Comparison of ENCODE assay signal across 1 fruit fly cellular context in the genomic region with DNA sequence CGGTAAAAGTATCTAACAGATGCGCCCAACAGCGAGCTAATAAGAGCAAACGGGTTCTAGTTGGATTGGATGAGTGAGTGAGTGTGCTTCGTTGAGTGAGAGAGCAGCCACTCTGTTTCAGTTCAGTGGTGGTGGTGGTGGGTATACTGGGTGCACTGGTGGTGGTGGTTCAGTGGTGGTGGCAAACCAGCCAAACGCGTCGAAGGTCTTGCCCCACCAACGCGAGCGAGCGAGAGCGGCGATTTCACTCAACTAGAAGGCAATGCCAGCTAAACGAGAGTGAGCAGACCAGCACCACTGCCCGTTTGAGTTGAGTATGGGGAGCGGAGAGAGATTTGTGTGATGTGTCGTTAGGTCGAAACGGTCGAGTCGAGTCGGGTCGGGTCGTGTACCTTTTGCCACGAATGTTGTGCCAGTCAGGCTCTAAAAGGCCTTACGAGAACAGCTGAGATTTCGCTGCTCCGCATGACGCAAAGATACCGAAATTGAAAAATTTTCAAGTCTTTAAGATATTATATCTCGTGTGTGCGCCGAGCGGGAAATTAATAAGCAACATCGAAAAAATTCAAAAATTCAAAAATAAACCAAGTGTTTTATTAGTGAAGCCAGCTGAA.
A peak's percentile ranks its signal among the peaks of the same experiment; 100 is the strongest.
TF ChIP-seq lines count a peak whose summit lies in the region.

No protein-coding gene starts in this region.

TF ChIP-seq in whole organism, embryonic, 481 proteins besides CTCF, POLR2A, EP300 and RAD21 (continued from another document):
- no peak for TF ChIP-seq gcm2 (GFP tag; optimal IDR thresholded peaks at IDR 0.05; lab: Kevin White, UChicago)
- no peak for TF ChIP-seq Optix (GFP tag; IDR thresholded peaks at IDR 0.05; lab: Robert Waterston, UW)
- no peak for TF ChIP-seq MTF-1 (GFP tag; optimal IDR thresholded peaks at IDR 0.05; lab: Kevin White, UChicago; ENCODE audit: borderline replicate concordance)
- no peak for TF ChIP-seq Chrac-16 (GFP tag; optimal IDR thresholded peaks at IDR 0.05; lab: Kevin White, UChicago)
- no peak for TF ChIP-seq dimm (GFP tag; IDR thresholded peaks at IDR 0.05; lab: Robert Waterston, UW)
- no peak for TF ChIP-seq CG17568 (GFP tag; optimal IDR thresholded peaks at IDR 0.05; lab: Kevin White, UChicago)
- peak; percentile 93 for TF ChIP-seq chinmo (GFP tag; IDR thresholded peaks at IDR 0.05; lab: Robert Waterston, UW; ENCODE audit: partially characterized antibody)
- no peak for TF ChIP-seq CG17361 (GFP tag; IDR thresholded peaks at IDR 0.05; lab: Robert Waterston, UW)
- TF ChIP-seq dmrt11E (tag; optimal IDR thresholded peaks at IDR 0.05; lab: Kevin White, UChicago) = no peak
- TF ChIP-seq Myb (GFP tag; optimal IDR thresholded peaks at IDR 0.05; lab: Kevin White, UChicago) = no peak
- no peak for TF ChIP-seq CG34422 (GFP tag; IDR thresholded peaks at IDR 0.05; lab: Robert Waterston, UW)
- no peak for TF ChIP-seq Bdp1 (GFP tag; optimal IDR thresholded peaks at IDR 0.05; lab: Kevin White, UChicago)
- no peak for TF ChIP-seq unpg (GFP tag; optimal IDR thresholded peaks at IDR 0.05; lab: Kevin White, UChicago)
- TF ChIP-seq CG7786 (GFP tag; optimal IDR thresholded peaks at IDR 0.05; lab: Kevin White, UChicago) = no peak
- TF ChIP-seq CG12659 (GFP tag; optimal IDR thresholded peaks at IDR 0.05; lab: Kevin White, UChicago) = no peak
- no peak for TF ChIP-seq Awh (GFP tag; IDR thresholded peaks at IDR 0.05; lab: Robert Waterston, UW)
- TF ChIP-seq knrl (GFP tag; IDR thresholded peaks at IDR 0.05; lab: Robert Waterston, UW; ENCODE audit: partially characterized antibody) = peak; percentile 44; the same call in 2 of the 3 replicates
- peak; percentile 55; the same call in 1 of the 3 replicates for TF ChIP-seq CG16813 (GFP tag; IDR thresholded peaks at IDR 0.05; lab: Robert Waterston, UW; ENCODE audit: partially characterized antibody)
- peak; percentile 48; the same call in 1 of the 2 replicates for TF ChIP-seq CG32532 (GFP tag; IDR thresholded peaks at IDR 0.05; lab: Robert Waterston, UW)
- TF ChIP-seq CG3407 (GFP tag; optimal IDR thresholded peaks at IDR 0.05; lab: Kevin White, UChicago) = no peak
- no peak for TF ChIP-seq CG4360 (GFP tag; IDR thresholded peaks at IDR 0.05; lab: Robert Waterston, UW)
- no peak for TF ChIP-seq tx (GFP tag; optimal IDR thresholded peaks at IDR 0.05; lab: Kevin White, UChicago)
- no peak for TF ChIP-seq Six4 (GFP tag; optimal IDR thresholded peaks at IDR 0.05; lab: Kevin White, UChicago)
- peak; percentile 96 for TF ChIP-seq Deaf1 (tag; optimal IDR thresholded peaks at IDR 0.05; lab: Kevin White, UChicago)
- TF ChIP-seq slou (GFP tag; optimal IDR thresholded peaks at IDR 0.05; lab: Kevin White, UChicago) = no peak
